Worm (Caenorhabditis elegans): ENCODE results near the gene nhr-119.

The nhr-119 gene

DNA sequence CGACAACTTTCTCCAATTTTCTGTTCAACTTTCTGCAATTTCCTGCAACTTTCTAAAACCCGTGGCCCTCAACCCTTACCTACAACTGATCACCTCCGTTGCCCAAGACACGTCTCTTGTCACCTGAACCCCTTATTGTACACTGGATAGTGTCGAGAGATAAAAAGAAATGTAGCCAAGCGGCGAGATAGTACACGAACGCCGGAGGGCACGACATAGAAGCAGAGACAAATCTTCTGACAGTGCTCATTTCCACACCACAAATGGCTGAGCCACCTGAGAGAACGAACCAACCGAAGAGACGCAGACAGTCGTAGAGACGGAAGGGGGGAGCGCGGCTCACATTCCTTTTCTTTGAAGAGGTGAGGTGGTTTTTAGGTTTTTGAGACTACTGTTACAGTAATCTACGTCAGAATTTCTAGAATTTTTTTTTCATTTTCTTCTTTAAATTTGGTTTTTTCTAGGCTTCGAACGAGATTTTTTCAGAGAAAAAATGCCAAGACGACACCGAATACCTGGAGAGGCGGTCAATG, 7.3 kb upstream of the nhr-119 start, which contains the start of gene K12H6.12 (continued):
- TF ChIP-seq set-16 (GFP tag; IDR thresholded peaks at IDR 0.05) (no peak), nhr-111 (GFP tag; optimal IDR thresholded peaks at IDR 0.05) (no peak), dve-1 (tag; optimal IDR thresholded peaks at IDR 0.05; ENCODE audit: insufficient read depth) (peak; percentile 26), R02D3.7 (tag; optimal IDR thresholded peaks at IDR 0.05) (no peak), Y5F2A.4 (GFP tag; optimal IDR thresholded peaks at IDR 0.05) (no peak), pha-4 (GFP tag; IDR thresholded peaks at IDR 0.05) (no peak), pha-4 (tag; optimal IDR thresholded peaks at IDR 0.05) (no peak), zfp-3 (GFP tag; conservative IDR thresholded peaks at IDR 0.05) (no peak)

DNA sequence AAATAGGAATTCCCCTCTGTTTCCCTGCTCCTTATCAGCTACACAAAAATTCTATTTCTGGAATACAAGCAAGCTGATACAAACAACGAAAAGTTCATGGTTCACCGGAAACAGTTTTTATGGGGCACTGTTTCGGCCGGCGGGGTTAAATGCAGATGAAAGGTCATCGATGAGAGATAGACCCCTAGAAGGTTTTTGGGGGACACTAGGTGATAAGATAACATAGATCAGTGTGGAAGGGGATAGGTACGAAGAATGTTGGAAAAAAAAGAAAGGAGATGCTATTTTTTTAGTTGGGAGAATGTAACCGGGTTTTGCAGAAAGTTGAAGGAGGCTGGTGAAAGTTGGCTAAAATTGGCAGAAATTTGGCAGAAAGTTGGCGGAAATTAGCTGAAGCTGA, 5.2 kb upstream of the nhr-119 start:
- no peak for TF ChIP-seq rbr-2 (tag; optimal IDR thresholded peaks at IDR 0.05)
- TF ChIP-seq spr-3 (GFP tag; optimal IDR thresholded peaks at IDR 0.05): no peak
- TF ChIP-seq T26A8.4 (GFP tag; IDR thresholded peaks at IDR 0.05): no peak
- no peak for TF ChIP-seq mdt-29 (GFP tag; IDR thresholded peaks at IDR 0.05)
- TF ChIP-seq ama-1 (optimal IDR thresholded peaks at IDR 0.05): no peak
- peak; percentile 12 for TF ChIP-seq nhr-28 (tag; optimal IDR thresholded peaks at IDR 0.05)
- no peak for TF ChIP-seq zip-11 (GFP tag; IDR thresholded peaks at IDR 0.05)
- no peak for TF ChIP-seq snpc-4 (tag; optimal IDR thresholded peaks at IDR 0.05)
- TF ChIP-seq F10B5.3 (tag; optimal IDR thresholded peaks at IDR 0.05): no peak

DNA sequence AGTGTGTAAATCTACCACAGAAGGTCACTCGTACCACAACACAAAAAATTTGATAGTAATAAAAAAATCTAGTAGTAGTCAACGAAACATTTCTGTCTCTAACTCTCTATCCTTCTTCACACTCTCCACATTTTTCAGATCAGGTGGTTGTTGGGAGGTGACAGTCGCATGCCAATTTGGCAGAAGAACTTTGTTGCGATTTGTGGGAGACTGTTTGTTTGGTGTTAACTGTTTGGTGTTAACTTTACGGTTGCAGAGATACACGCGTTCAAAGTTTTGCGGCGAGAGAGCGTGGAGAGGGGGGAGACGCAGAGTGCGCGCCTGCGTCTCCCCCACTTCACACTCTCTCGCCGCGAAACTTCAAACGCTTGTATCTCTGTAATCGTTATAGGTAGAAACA, 4.5 kb upstream of the nhr-119 start:
- TF ChIP-seq dpl-1 (GFP tag; optimal IDR thresholded peaks at IDR 0.05) (no peak), nhr-48 (tag; optimal IDR thresholded peaks at IDR 0.05) (peak; percentile 75), nhr-77 (tag; optimal IDR thresholded peaks at IDR 0.05) (no peak), nhr-237 (tag; optimal IDR thresholded peaks at IDR 0.05) (no peak), hlh-30 (tag; optimal IDR thresholded peaks at IDR 0.05; ENCODE audit: insufficient read depth) (peak; percentile 80), Y105C5A.15 (GFP tag; IDR thresholded peaks at IDR 0.05) (no peak), dve-1 (tag; optimal IDR thresholded peaks at IDR 0.05; ENCODE audit: insufficient read depth) (peak; percentile 79), dmd-6 (GFP tag; IDR thresholded peaks at IDR 0.05) (peak; percentile 85), pha-4 (GFP tag; IDR thresholded peaks at IDR 0.05) (0 out of 2 replicates have a peak, but pooled peaks have one; percentile 52), pha-4 (tag; optimal IDR thresholded peaks at IDR 0.05) (no peak), ceh-20 (GFP tag; IDR thresholded peaks at IDR 0.05) (no peak), nhr-11 (tag; optimal IDR thresholded peaks at IDR 0.05) (no peak), zip-11 (GFP tag; IDR thresholded peaks at IDR 0.05) (no peak), lin-38 (GFP tag; IDR thresholded peaks at IDR 0.05) (no peak), lin-1 (GFP tag; IDR thresholded peaks at IDR 0.05) (0 out of 2 replicates have a peak, but pooled peaks have one; percentile 22), lin-15B (tag; optimal IDR thresholded peaks at IDR 0.05) (no peak), php-3 (GFP tag; IDR thresholded peaks at IDR 0.05) (0 out of 2 replicates have a peak, but pooled peaks have one; percentile 15), nhr-10 (tag; optimal IDR thresholded peaks at IDR 0.05) (no peak), gei-8 (GFP tag; optimal IDR thresholded peaks at IDR 0.05) (no peak), nhr-28 (tag; optimal IDR thresholded peaks at IDR 0.05) (peak; percentile 32), lin-29 (GFP tag; IDR thresholded peaks at IDR 0.05) (no peak), hlh-11 (tag; optimal IDR thresholded peaks at IDR 0.05) (peak; percentile 37), set-16 (GFP tag; IDR thresholded peaks at IDR 0.05) (peak; percentile 26; the same call in 1 of the 2 replicates), egl-27 (tag; optimal IDR thresholded peaks at IDR 0.05) (no peak), Y5F2A.4 (GFP tag; optimal IDR thresholded peaks at IDR 0.05) (no peak), mdt-29 (GFP tag; IDR thresholded peaks at IDR 0.05) (no peak), tra-1 (GFP tag; IDR thresholded peaks at IDR 0.05) (peak; percentile 64; the same call in 1 of the 2 replicates), ama-1 (optimal IDR thresholded peaks at IDR 0.05) (no peak), F49E8.2 (tag; optimal IDR thresholded peaks at IDR 0.05; ENCODE audit: borderline replicate concordance) (no peak), ceh-32 (tag; optimal IDR thresholded peaks at IDR 0.05; ENCODE audit: poor library complexity) (no peak), ZK337.2 (GFP tag; IDR thresholded peaks at IDR 0.05) (no peak)

Data from whole organism, L4 larva.